Fruit fly (Drosophila melanogaster) whole organism, embryonic: ENCODE measurements around the gene Naa20A.

ENCODE experiments used
- B-H2 ChIP-seq: fragments of 200-800 bp; sonication (Bioruptor generic); optimal IDR thresholded peaks from 2 replicates; lab custom pipeline; 2018; ENCODE audit warnings: missing biosample characterization, mild to moderate bottlenecking, missing genetic modification characterization
- BEAF-32 ChIP-seq: fragments of 200-800 bp; sonication (Bioruptor generic); optimal IDR thresholded peaks from 3 replicates; lab custom pipeline; 2017; ENCODE audit warnings: missing biosample characterization, missing genetic modification characterization, mild to moderate bottlenecking, moderate library complexity, missing genetic modification reagents
- CG1024 ChIP-seq: fragments of 200-800 bp; sonication (Bioruptor generic); IDR thresholded peaks from 2 replicates; pipeline ENCODE4 v1.3.6; 2022; ENCODE audit warnings: missing biosample characterization, missing genetic modification characterization
- CG11695 ChIP-seq: fragments of 200-800 bp; sonication (Bioruptor generic); IDR thresholded peaks from 3 replicates; pipeline ENCODE4 v1.3.6; 2022; ENCODE audit warnings: missing biosample characterization, missing genetic modification characterization
- CG12071 ChIP-seq: fragments of 200-800 bp; sonication (Bioruptor generic); optimal IDR thresholded peaks from 3 replicates; lab custom pipeline; 2018; ENCODE audit warnings: missing biosample characterization, mild to moderate bottlenecking, missing genetic modification characterization
- CG13296 ChIP-seq: fragments of 200-800 bp; sonication (Bioruptor generic); optimal IDR thresholded peaks from 3 replicates; lab custom pipeline; 2018; ENCODE audit warnings: missing biosample characterization, mild to moderate bottlenecking, missing genetic modification characterization
- CG14014 ChIP-seq: fragments of 200-800 bp; sonication (Bioruptor generic); IDR thresholded peaks from 2 replicates; pipeline ENCODE4 v1.3.6; 2022; ENCODE audit warnings: missing biosample characterization, missing genetic modification characterization
- CG17361 ChIP-seq: fragments of 200-800 bp; sonication (Bioruptor generic); IDR thresholded peaks from 3 replicates; pipeline ENCODE4 v1.3.6; 2022; ENCODE audit warnings: missing biosample characterization, missing genetic modification characterization
- CG17829 ChIP-seq: fragments of 200-800 bp; optimal IDR thresholded peaks from 2 replicates; lab custom pipeline; 2019; ENCODE audit warnings: missing biosample characterization, mild to moderate bottlenecking, missing genetic modification characterization, moderate library complexity
- CG18011 ChIP-seq: fragments of 200-800 bp; sonication (Bioruptor generic); optimal IDR thresholded peaks from 2 replicates; lab custom pipeline; 2017; ENCODE audit warnings: missing biosample characterization, missing genetic modification characterization, mild to moderate bottlenecking, moderate library complexity, missing genotype
- CG33213 ChIP-seq: fragments of 200-800 bp; sonication (Bioruptor generic); optimal IDR thresholded peaks from 3 replicates; lab custom pipeline; 2016; ENCODE audit warnings: missing biosample characterization, missing genetic modification characterization
- CG33557 ChIP-seq: fragments of 200-800 bp; sonication (Bioruptor generic); optimal IDR thresholded peaks from 2 replicates; lab custom pipeline; 2019; ENCODE audit warnings: missing biosample characterization, mild to moderate bottlenecking, missing genetic modification characterization, moderate library complexity
- CG4730 ChIP-seq: fragments of 200-800 bp; sonication (Bioruptor generic); IDR thresholded peaks from 2 replicates; pipeline ENCODE4 v1.3.6; 2022; ENCODE audit warnings: missing biosample characterization, missing genetic modification characterization
- CG6683 ChIP-seq: fragments of 200-800 bp; sonication (Bioruptor generic); optimal IDR thresholded peaks from 2 replicates; lab custom pipeline; 2017; ENCODE audit warnings: missing biosample characterization, mild to moderate bottlenecking, missing genetic modification characterization, missing genetic modification reagents
- CG7987 ChIP-seq: fragments of 200-800 bp; sonication (Bioruptor generic); optimal IDR thresholded peaks from 2 replicates; lab custom pipeline; 2018; ENCODE audit warnings: missing biosample characterization, mild to moderate bottlenecking, missing genetic modification characterization, moderate library complexity
- CG9817 ChIP-seq: fragments of 200-800 bp; sonication (Bioruptor generic); optimal IDR thresholded peaks from 2 replicates; lab custom pipeline; 2018; ENCODE audit warnings: missing biosample characterization, mild to moderate bottlenecking, missing genetic modification characterization, moderate library complexity
- Chrac-16 ChIP-seq: fragments of 200-800 bp; sonication (Bioruptor generic); optimal IDR thresholded peaks from 3 replicates; lab custom pipeline; 2016; ENCODE audit warnings: missing biosample characterization, missing genetic modification characterization
- Hmx ChIP-seq: fragments of 200-800 bp; sonication (Bioruptor generic); optimal IDR thresholded peaks from 2 replicates; lab custom pipeline; 2016; ENCODE audit warnings: missing biosample characterization, missing genetic modification characterization
- Hsf ChIP-seq: fragments of 200-800 bp; sonication (Bioruptor generic); optimal IDR thresholded peaks from 3 replicates; lab custom pipeline; 2016; ENCODE audit warnings: missing biosample characterization, missing genetic modification characterization
- Kr ChIP-seq: fragments of 200-800 bp; sonication (Bioruptor generic); optimal IDR thresholded peaks from 2 replicates; lab custom pipeline; 2017; ENCODE audit warnings: missing biosample characterization, mild to moderate bottlenecking, missing genetic modification characterization
- Lhr ChIP-seq: fragments of 200-800 bp; sonication (Bioruptor generic); optimal IDR thresholded peaks from 3 replicates; lab custom pipeline; 2017; ENCODE audit warnings: mild to moderate bottlenecking, missing biosample characterization, missing genetic modification reagents, missing genetic modification characterization
- Ptx1 ChIP-seq: fragments of 200-800 bp; sonication (Bioruptor generic); IDR thresholded peaks from 2 replicates; pipeline ENCODE4 v1.3.6; 2022; ENCODE audit warnings: missing biosample characterization, missing genetic modification characterization
- Scr ChIP-seq: fragments of 200-800 bp; sonication (Bioruptor generic); IDR thresholded peaks from 2 replicates; pipeline ENCODE4 v1.3.6; 2022; ENCODE audit warnings: missing biosample characterization, missing genetic modification characterization; ENCODE audit not compliant: partially characterized antibody
- Sin3A ChIP-seq: fragments of >200 bp; optimal IDR thresholded peaks from 2 replicates; lab custom pipeline; 2018
- Sry-β ChIP-seq: fragments of 200-800 bp; sonication (Bioruptor generic); optimal IDR thresholded peaks from 2 replicates; lab custom pipeline; 2018; ENCODE audit warnings: missing biosample characterization, mild to moderate bottlenecking, missing genetic modification characterization, moderate library complexity
- Vsx1 ChIP-seq: fragments of 200-800 bp; sonication (Bioruptor generic); optimal IDR thresholded peaks from 2 replicates; lab custom pipeline; 2017; ENCODE audit warnings: missing biosample characterization, mild to moderate bottlenecking, missing genetic modification characterization, missing genetic modification reagents
- abd-A ChIP-seq: fragments of 200-800 bp; sonication (Bioruptor generic); optimal IDR thresholded peaks from 3 replicates; lab custom pipeline; 2019; ENCODE audit warnings: missing biosample characterization, mild to moderate bottlenecking, missing genetic modification characterization, moderate library complexity
- ac ChIP-seq: fragments of 200-800 bp; sonication (Bioruptor generic); optimal IDR thresholded peaks from 3 replicates; lab custom pipeline; 2017; ENCODE audit warnings: missing biosample characterization, mild to moderate bottlenecking, missing genetic modification characterization
- al ChIP-seq: fragments of 200-800 bp; sonication (Bioruptor generic); IDR thresholded peaks from 2 replicates; pipeline ENCODE4 v1.3.6; 2022; ENCODE audit warnings: missing biosample characterization, missing genetic modification characterization
- bbx ChIP-seq: fragments of 200-800 bp; sonication (Bioruptor generic); IDR thresholded peaks from 2 replicates; pipeline ENCODE4 v1.3.6; 2022; ENCODE audit warnings: missing biosample characterization, missing genetic modification characterization; ENCODE audit not compliant: partially characterized antibody
- caup ChIP-seq: fragments of 200-800 bp; sonication (Bioruptor generic); optimal IDR thresholded peaks from 3 replicates; lab custom pipeline; 2017; ENCODE audit warnings: missing biosample characterization, mild to moderate bottlenecking, missing genetic modification characterization, moderate library complexity; ENCODE audit not compliant: severe bottlenecking
- dati ChIP-seq: fragments of 200-800 bp; sonication (Bioruptor generic); IDR thresholded peaks from 2 replicates; pipeline ENCODE4 v1.3.6; 2022; ENCODE audit warnings: missing biosample characterization, missing genetic modification characterization
- fd102C ChIP-seq: fragments of 200-800 bp; sonication (Bioruptor generic); optimal IDR thresholded peaks from 2 replicates; lab custom pipeline; 2018; ENCODE audit warnings: missing biosample characterization, mild to moderate bottlenecking, missing genetic modification characterization, moderate library complexity
- fd3F ChIP-seq: fragments of 200-800 bp; sonication (Bioruptor generic); optimal IDR thresholded peaks from 2 replicates; lab custom pipeline; 2018; ENCODE audit warnings: missing biosample characterization, mild to moderate bottlenecking, missing genetic modification characterization, moderate library complexity
- gce ChIP-seq: fragments of 200-800 bp; sonication (Bioruptor generic); IDR thresholded peaks from 3 replicates; pipeline ENCODE4 v1.3.6; 2022; ENCODE audit warnings: missing biosample characterization, missing genetic modification characterization
- gt ChIP-seq: fragments of 200-800 bp; sonication (Bioruptor generic); IDR thresholded peaks from 2 replicates; pipeline ENCODE4 v1.3.6; 2022; ENCODE audit warnings: missing biosample characterization, missing genetic modification characterization
- ken ChIP-seq: fragments of 200-800 bp; sonication (Bioruptor generic); IDR thresholded peaks from 3 replicates; pipeline ENCODE4 v1.3.6; 2022; ENCODE audit warnings: missing biosample characterization, missing genetic modification characterization
- knrl ChIP-seq: fragments of 200-800 bp; sonication (Bioruptor generic); IDR thresholded peaks from 3 replicates; pipeline ENCODE4 v1.3.6; 2022; ENCODE audit warnings: missing biosample characterization, missing genetic modification characterization; ENCODE audit not compliant: partially characterized antibody
- lbe ChIP-seq: fragments of 200-800 bp; sonication (Bioruptor generic); optimal IDR thresholded peaks from 2 replicates; lab custom pipeline; 2016; ENCODE audit warnings: missing biosample characterization, mild to moderate bottlenecking, missing genetic modification characterization
- lilli ChIP-seq: fragments of 200-800 bp; sonication (Bioruptor generic); optimal IDR thresholded peaks from 3 replicates; lab custom pipeline; 2016; ENCODE audit warnings: missing biosample characterization, missing genetic modification characterization
- pros ChIP-seq: fragments of 200-800 bp; sonication (Bioruptor generic); optimal IDR thresholded peaks from 3 replicates; lab custom pipeline; 2019; ENCODE audit warnings: missing biosample characterization, mild to moderate bottlenecking, missing genetic modification characterization, moderate library complexity
- sens-2 ChIP-seq: fragments of 200-800 bp; sonication (Bioruptor generic); IDR thresholded peaks from 2 replicates; pipeline ENCODE4 v1.3.6; 2022; ENCODE audit warnings: missing biosample characterization, missing genetic modification characterization
- so ChIP-seq: fragments of 200-800 bp; sonication (Bioruptor generic); IDR thresholded peaks from 3 replicates; pipeline ENCODE4 v1.3.6; 2022; ENCODE audit warnings: missing biosample characterization, missing genetic modification characterization
- sob ChIP-seq: fragments of 200-800 bp; sonication (Bioruptor generic); IDR thresholded peaks from 2 replicates; pipeline ENCODE4 v1.3.6; 2022; ENCODE audit warnings: missing biosample characterization, missing genetic modification characterization
- stc ChIP-seq: fragments of 200-800 bp; sonication (Bioruptor generic); IDR thresholded peaks from 2 replicates; pipeline ENCODE4 v1.3.6; 2022; ENCODE audit warnings: missing biosample characterization, missing genetic modification characterization
- tll ChIP-seq, 2 experiments: fragments of 200-800 bp in 1 of 2; fragments of >200 bp in 1 of 2; sonication (Bioruptor generic) in 1 of 2; optimal IDR thresholded peaks; 2 replicates each; lab custom pipeline; 2017 to 2019; ENCODE audit warnings: missing biosample characterization in 2 of 2, missing genetic modification characterization in 2 of 2, mild to moderate bottlenecking in 1 of 2, moderate library complexity in 1 of 2
- toy ChIP-seq: fragments of 200-800 bp; sonication (Bioruptor generic); IDR thresholded peaks from 2 replicates; pipeline ENCODE4 v1.3.6; 2022; ENCODE audit warnings: missing biosample characterization, missing genetic modification characterization
- trh ChIP-seq: fragments of 200-800 bp; sonication (Bioruptor generic); optimal IDR thresholded peaks from 2 replicates; lab custom pipeline; 2016; ENCODE audit warnings: missing biosample characterization, missing genetic modification characterization
- unc-4 ChIP-seq: fragments of 200-800 bp; sonication (Bioruptor generic); IDR thresholded peaks from 2 replicates; pipeline ENCODE4 v1.3.6; 2022; ENCODE audit warnings: missing biosample characterization, missing genetic modification characterization; ENCODE audit not compliant: partially characterized antibody
- vnd ChIP-seq: fragments of 200-800 bp; sonication (Bioruptor generic); IDR thresholded peaks from 3 replicates; pipeline ENCODE4 v1.3.6; 2022; ENCODE audit warnings: missing biosample characterization, missing genetic modification characterization; ENCODE audit not compliant: partially characterized antibody
- wor ChIP-seq: fragments of 200-800 bp; sonication (Bioruptor generic); IDR thresholded peaks from 2 replicates; pipeline ENCODE4 v1.3.6; 2022; ENCODE audit warnings: missing biosample characterization, missing genetic modification characterization

Naa20A gene

DNA sequence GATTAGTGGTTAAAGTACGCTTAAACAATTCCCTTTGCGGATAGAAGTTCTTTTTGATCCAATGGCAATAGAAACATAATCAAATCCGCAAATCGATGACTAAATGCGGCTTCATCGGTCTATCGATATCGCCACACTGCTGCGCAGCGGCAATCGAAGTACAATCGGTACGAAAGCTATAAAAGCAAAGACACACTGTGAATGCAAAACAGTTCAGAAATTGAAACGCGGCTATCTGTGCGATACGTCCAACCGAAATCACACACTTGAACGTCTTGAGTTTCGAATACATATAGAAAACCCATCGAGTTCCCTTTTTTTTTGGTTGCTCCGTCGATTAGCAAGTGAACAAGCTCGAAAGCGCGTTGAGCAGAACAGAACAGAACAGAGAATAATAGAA lies 17.9 kb downstream of the Naa20A start, which contains the start of gene CG14207 (continued):
- TF ChIP-seq CG11695 (GFP tag; lab: Robert Waterston, UW), result peak; percentile 22; the same call in 1 of the 3 replicates
- peak; percentile 47; the same call in 1 of the 3 replicates for TF ChIP-seq knrl (GFP tag; lab: Robert Waterston, UW)
- TF ChIP-seq stc (GFP tag; lab: Robert Waterston, UW), result no peak
- no peak for TF ChIP-seq ken (GFP tag; lab: Robert Waterston, UW)
- TF ChIP-seq B-H2, result peak; percentile 47
- 0 out of 2 replicates have a peak, but pooled peaks have one; percentile 40 for TF ChIP-seq sob (GFP tag; lab: Robert Waterston, UW)
- no peak for TF ChIP-seq CG33557 (GFP tag; lab: Kevin White, UChicago)
- TF ChIP-seq Sin3A (lab: Kevin White, UChicago), result no peak
- peak; percentile 49 for TF ChIP-seq caup (GFP tag; lab: Kevin White, UChicago)
- TF ChIP-seq fd3F (GFP tag; lab: Kevin White, UChicago), result no peak
- TF ChIP-seq Hmx (GFP tag; lab: Kevin White, UChicago), result no peak
- TF ChIP-seq lilli (GFP tag; lab: Kevin White, UChicago), result no peak
- peak; percentile 67 for TF ChIP-seq unc-4
- peak; percentile 67 for TF ChIP-seq Scr (GFP tag; lab: Robert Waterston, UW)
- peak; percentile 80 for TF ChIP-seq bbx
- TF ChIP-seq dati (GFP tag; lab: Robert Waterston, UW), result no peak
- TF ChIP-seq CG6683, result no peak
- peak; percentile 40 for TF ChIP-seq CG13296 (GFP tag; lab: Kevin White, UChicago)
- peak; percentile 61 for TF ChIP-seq BEAF-32 (GFP tag; lab: Kevin White, UChicago)
- TF ChIP-seq ac (GFP tag; lab: Kevin White, UChicago), result no peak
- peak; percentile 65 for TF ChIP-seq vnd
- peak; percentile 39 for TF ChIP-seq abd-A (tag; lab: Kevin White, UChicago)
- TF ChIP-seq CG17829 (tag; lab: Kevin White, UChicago), result no peak
- peak; percentile 26 for TF ChIP-seq CG7987 (GFP tag; lab: Kevin White, UChicago)
- TF ChIP-seq CG33213 (GFP tag; lab: Kevin White, UChicago), result no peak
- peak; percentile 37; the same call in 1 of the 3 replicates for TF ChIP-seq so (GFP tag; lab: Robert Waterston, UW)
- TF ChIP-seq pros, result peak; percentile 28
- TF ChIP-seq al, result no peak
- no peak for TF ChIP-seq Kr (GFP tag; lab: Kevin White, UChicago)
- peak; percentile 42 for TF ChIP-seq lbe (GFP tag; lab: Kevin White, UChicago)
- no peak for TF ChIP-seq trh (GFP tag; lab: Kevin White, UChicago)
- no peak for TF ChIP-seq CG4730 (GFP tag; lab: Robert Waterston, UW)
- no peak for TF ChIP-seq sens-2
- no peak for TF ChIP-seq Ptx1 (GFP tag; lab: Robert Waterston, UW)
- TF ChIP-seq CG12071, result peak; percentile 36
- TF ChIP-seq Chrac-16 (GFP tag; lab: Kevin White, UChicago), result no peak
- TF ChIP-seq fd102C (GFP tag; lab: Kevin White, UChicago), result no peak
- no peak for TF ChIP-seq CG9817 (tag; lab: Kevin White, UChicago)
- TF ChIP-seq CG1024, result no peak
- no peak for TF ChIP-seq tll (GFP tag; optimal IDR thresholded peaks at IDR 0.05; lab: Kevin White, UChicago)
- TF ChIP-seq gce, result no peak
- peak; percentile 35; the same call in 1 of the 2 replicates for TF ChIP-seq CG14014
- TF ChIP-seq Lhr (GFP tag; lab: Kevin White, UChicago), result no peak
- no peak for TF ChIP-seq Hsf (GFP tag; lab: Kevin White, UChicago)
- TF ChIP-seq CG17361 (GFP tag; lab: Robert Waterston, UW), result 0 out of 3 replicates have a peak, but pooled peaks have one; percentile 19
- no peak for TF ChIP-seq gt (GFP tag; lab: Robert Waterston, UW)
- no peak for TF ChIP-seq CG18011 (GFP tag; lab: Kevin White, UChicago)
- no peak for TF ChIP-seq Sry-β (GFP tag; lab: Kevin White, UChicago)
- TF ChIP-seq Vsx1, result no peak
- no peak for TF ChIP-seq toy
- TF ChIP-seq wor (GFP tag; lab: Robert Waterston, UW), result no peak
